Worm (Caenorhabditis elegans) whole organism, late embryonic: ENCODE results near the gene kvs-4.

ENCODE experiments used
- C08G9.2 ChIP-seq: sonication (generic microtip); optimal IDR thresholded peaks from 2 replicates; lab custom pipeline; 2016; ENCODE audit warnings: mild to moderate bottlenecking, missing genetic modification characterization, moderate library complexity, missing compliant biosample characterization
- C38D4.7 ChIP-seq: fragments of 200-800 bp; sonication (Bioruptor generic); optimal IDR thresholded peaks from 2 replicates; lab custom pipeline; 2018; ENCODE audit warnings: mild to moderate bottlenecking, missing genetic modification characterization, moderate library complexity, missing compliant biosample characterization
- T23F11.4 ChIP-seq: fragments of 200-800 bp; sonication (Bioruptor generic); optimal IDR thresholded peaks from 2 replicates; lab custom pipeline; 2018; ENCODE audit warnings: mild to moderate bottlenecking, missing genetic modification characterization, missing compliant biosample characterization
- Y22D7AL.16 ChIP-seq: sonication (generic microtip); optimal IDR thresholded peaks from 2 replicates; lab custom pipeline; 2016; ENCODE audit warnings: missing genetic modification characterization, missing compliant biosample characterization
- ahr-1 ChIP-seq: sonication (generic microtip); optimal IDR thresholded peaks from 2 replicates; lab custom pipeline; 2016; ENCODE audit warnings: missing genetic modification characterization, missing compliant biosample characterization
- ama-1 ChIP-seq: fragments of 150-350 bp; optimal IDR thresholded peaks from 2 replicates; lab custom pipeline; 2014
- ceh-14 ChIP-seq: sonication (generic microtip); optimal IDR thresholded peaks from 2 replicates; lab custom pipeline; 2016; ENCODE audit warnings: missing genotype, missing genetic modification characterization, missing compliant biosample characterization
- ceh-19 ChIP-seq: fragments of 200-800 bp; sonication (Bioruptor generic); optimal IDR thresholded peaks from 2 replicates; lab custom pipeline; 2018; ENCODE audit warnings: mild to moderate bottlenecking, missing genetic modification characterization, missing compliant biosample characterization
- ceh-30 ChIP-seq: fragments of 150-350 bp; optimal IDR thresholded peaks from 2 replicates; lab custom pipeline; 2014; ENCODE audit warnings: missing biosample characterization, missing genetic modification characterization
- ceh-45 ChIP-seq: fragments of 200-800 bp; sonication (Bioruptor generic); IDR thresholded peaks from 2 replicates; pipeline ENCODE4 v1.3.6; 2022; ENCODE audit warnings: missing genetic modification reagents, missing genetic modification characterization, missing compliant biosample characterization
- ceh-48 ChIP-seq: sonication (generic microtip); optimal IDR thresholded peaks from 2 replicates; lab custom pipeline; 2016; ENCODE audit warnings: missing genetic modification characterization, inconsistent platforms, missing compliant biosample characterization
- ceh-6 ChIP-seq: fragments of 200-800 bp; sonication (Bioruptor generic); optimal IDR thresholded peaks from 2 replicates; lab custom pipeline; 2018; ENCODE audit warnings: mild to moderate bottlenecking, missing genetic modification characterization, missing compliant biosample characterization
- ceh-9 ChIP-seq: sonication (generic microtip); optimal IDR thresholded peaks from 2 replicates; lab custom pipeline; 2016; ENCODE audit warnings: mild to moderate bottlenecking, missing genetic modification characterization, inconsistent platforms, missing compliant biosample characterization
- dmd-4 ChIP-seq: sonication (generic microtip); optimal IDR thresholded peaks from 2 replicates; lab custom pipeline; 2016; ENCODE audit warnings: borderline replicate concordance, missing genetic modification characterization, missing compliant biosample characterization
- dve-1 ChIP-seq: sonication (generic microtip); optimal IDR thresholded peaks from 2 replicates; lab custom pipeline; 2017; ENCODE audit warnings: antibody characterized with exemption, mild to moderate bottlenecking, missing genetic modification characterization, missing compliant biosample characterization
- elt-2 ChIP-seq: sonication (generic microtip); optimal IDR thresholded peaks from 2 replicates; lab custom pipeline; 2016; ENCODE audit warnings: missing genetic modification reagents, missing genetic modification characterization, missing compliant biosample characterization
- eyg-1 ChIP-seq: sonication (generic microtip); optimal IDR thresholded peaks from 2 replicates; lab custom pipeline; 2016; ENCODE audit warnings: missing genotype, missing genetic modification characterization, missing compliant biosample characterization
- fax-1 ChIP-seq: sonication (generic microtip); optimal IDR thresholded peaks from 2 replicates; lab custom pipeline; 2016; ENCODE audit warnings: missing genotype, missing genetic modification characterization, missing compliant biosample characterization
- fkh-6 ChIP-seq: sonication (generic microtip); optimal IDR thresholded peaks from 2 replicates; lab custom pipeline; 2016; ENCODE audit warnings: missing genetic modification characterization, missing compliant biosample characterization
- gmeb-2 ChIP-seq: sonication (generic microtip); optimal IDR thresholded peaks from 2 replicates; lab custom pipeline; 2016; ENCODE audit warnings: missing genetic modification characterization, inconsistent platforms, missing compliant biosample characterization
- hlh-13 ChIP-seq: fragments of 200-800 bp; sonication (Bioruptor generic); optimal IDR thresholded peaks from 2 replicates; lab custom pipeline; 2018; ENCODE audit warnings: mild to moderate bottlenecking, missing genetic modification characterization, missing compliant biosample characterization
- lin-11 ChIP-seq: fragments of 200-800 bp; sonication (Bioruptor generic); optimal IDR thresholded peaks from 2 replicates; lab custom pipeline; 2018; ENCODE audit warnings: mild to moderate bottlenecking, missing genetic modification characterization, missing compliant biosample characterization
- mec-3 ChIP-seq: sonication (generic microtip); optimal IDR thresholded peaks from 2 replicates; lab custom pipeline; 2016; ENCODE audit warnings: borderline replicate concordance, missing genetic modification characterization, missing compliant biosample characterization
- nfya-1 ChIP-seq: sonication (generic microtip); optimal IDR thresholded peaks from 2 replicates; lab custom pipeline; 2017; ENCODE audit warnings: missing genetic modification characterization, mild to moderate bottlenecking, missing compliant biosample characterization, antibody characterized with exemption, moderate library complexity
- odd-2 ChIP-seq: sonication (generic microtip); optimal IDR thresholded peaks from 2 replicates; lab custom pipeline; 2017; ENCODE audit warnings: antibody characterized with exemption, mild to moderate bottlenecking, missing genetic modification characterization, missing compliant biosample characterization
- pag-3 ChIP-seq: sonication (generic microtip); optimal IDR thresholded peaks from 2 replicates; lab custom pipeline; 2016; ENCODE audit warnings: missing compliant biosample characterization, missing genetic modification characterization, borderline replicate concordance
- pha-2 ChIP-seq: sonication (generic microtip); optimal IDR thresholded peaks from 2 replicates; lab custom pipeline; 2017; ENCODE audit warnings: mild to moderate bottlenecking, missing genetic modification characterization, missing compliant biosample characterization
- pha-4 ChIP-seq: fragments of 150-350 bp; optimal IDR thresholded peaks from 2 replicates; lab custom pipeline; 2018; ENCODE audit warnings: missing biosample characterization, missing genetic modification reagents, missing genetic modification characterization
- rnt-1 ChIP-seq: sonication (generic microtip); optimal IDR thresholded peaks from 2 replicates; lab custom pipeline; 2016; ENCODE audit warnings: missing genetic modification characterization, missing compliant biosample characterization
- sdc-2 ChIP-seq: sonication (generic microtip); optimal IDR thresholded peaks from 2 replicates; lab custom pipeline; 2016; ENCODE audit warnings: missing genotype, missing genetic modification characterization, missing compliant biosample characterization
- sox-2 ChIP-seq: fragments of 200-800 bp; sonication (Bioruptor generic); IDR thresholded peaks from 2 replicates; pipeline ENCODE4 v1.3.6; 2022; ENCODE audit warnings: missing genetic modification reagents, missing genetic modification characterization, missing compliant biosample characterization
- sox-4 ChIP-seq: sonication (generic microtip); optimal IDR thresholded peaks from 2 replicates; lab custom pipeline; 2017; ENCODE audit warnings: mild to moderate bottlenecking, missing genetic modification characterization, inconsistent platforms, missing compliant biosample characterization
- syd-9 ChIP-seq: sonication (generic microtip); optimal IDR thresholded peaks from 2 replicates; lab custom pipeline; 2016; ENCODE audit warnings: mild to moderate bottlenecking, missing genetic modification characterization, moderate library complexity, missing compliant biosample characterization
- tbx-2 ChIP-seq: sonication (generic microtip); optimal IDR thresholded peaks from 2 replicates; lab custom pipeline; 2016; ENCODE audit warnings: missing genetic modification characterization, missing compliant biosample characterization
- tbx-7 ChIP-seq: sonication (generic microtip); optimal IDR thresholded peaks from 2 replicates; lab custom pipeline; 2016; ENCODE audit warnings: missing genotype, missing genetic modification characterization, missing compliant biosample characterization
- unc-3 ChIP-seq, 2 experiments: fragments of 200-800 bp in 1 of 2; sonication (Bioruptor generic) in 1 of 2; sonication (generic microtip) in 1 of 2; conservative IDR thresholded peaks in 1 of 2; optimal IDR thresholded peaks in 1 of 2; 2 replicates each; pipeline versions ENCODE4 v1.3.6 to Lab custom; 2016 to 2022; ENCODE audit warnings: missing compliant biosample characterization in 2 of 2, missing genetic modification characterization in 2 of 2, missing genetic modification reagents in 1 of 2
- unc-55 ChIP-seq: sonication (generic microtip); optimal IDR thresholded peaks from 2 replicates; lab custom pipeline; 2017; ENCODE audit warnings: missing biosample characterization, missing genetic modification reagents, missing genetic modification characterization
- unc-86 ChIP-seq: sonication (generic microtip); optimal IDR thresholded peaks from 2 replicates; lab custom pipeline; 2016; ENCODE audit warnings: missing genetic modification characterization, missing compliant biosample characterization

The kvs-4 gene

DNA sequence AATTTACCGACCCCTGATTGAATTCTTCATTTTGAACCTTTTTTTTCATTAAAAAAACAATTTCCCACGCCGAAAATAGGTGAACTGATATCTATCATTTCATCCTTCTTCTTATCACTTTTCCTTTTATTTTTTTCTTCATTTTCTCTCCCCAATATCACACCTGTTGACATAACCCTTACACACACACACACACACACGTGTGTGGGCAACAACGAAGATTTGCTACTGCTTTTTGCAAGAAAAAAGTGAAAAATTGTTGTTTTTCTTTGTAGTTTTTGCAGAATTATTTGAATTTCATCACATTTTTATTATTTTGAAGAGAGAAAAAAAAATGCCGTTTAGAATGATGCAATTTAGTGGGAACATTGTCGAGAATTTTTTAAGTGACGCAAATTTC lies 28.2 kb downstream of the kvs-4 start:
- TF ChIP-seq sox-4 (tag; lab: Kevin White, UChicago), result no peak
- no peak for TF ChIP-seq Y22D7AL.16
- no peak for TF ChIP-seq gmeb-2 (tag; lab: Kevin White, UChicago)
- TF ChIP-seq T23F11.4, result no peak
- no peak for TF ChIP-seq dmd-4 (tag; lab: Kevin White, UChicago)
- TF ChIP-seq nfya-1 (tag; lab: Kevin White, UChicago), result no peak
- no peak for TF ChIP-seq unc-86 (tag; lab: Kevin White, UChicago)
- no peak for TF ChIP-seq pha-4 (tag; lab: Kevin White, UChicago)
- no peak for TF ChIP-seq C08G9.2 (tag; lab: Kevin White, UChicago)
- no peak for TF ChIP-seq ceh-6

DNA sequence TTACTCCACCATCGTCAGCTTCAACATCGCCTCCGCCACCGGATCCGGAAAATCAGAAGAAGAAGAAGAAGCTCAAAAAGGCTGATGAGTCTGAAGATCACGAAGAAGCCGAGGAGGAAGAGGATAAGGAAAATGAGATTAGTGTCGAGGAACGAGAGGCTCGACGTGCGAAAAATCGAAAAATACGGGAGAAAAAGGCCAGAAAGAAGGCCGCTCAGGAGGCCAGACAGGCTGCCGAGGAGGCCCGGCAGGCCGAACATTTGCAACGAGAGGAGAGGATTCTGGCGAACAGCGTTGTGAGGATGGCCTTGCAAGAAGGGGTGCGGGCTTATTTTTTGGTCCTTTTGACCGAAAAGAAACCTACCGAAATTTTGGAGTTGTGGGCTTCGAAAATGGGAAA lies 32.8 kb downstream of the kvs-4 start:
- no peak for TF ChIP-seq elt-2
- no peak for TF ChIP-seq odd-2 (tag; lab: Kevin White, UChicago)
- no peak for TF ChIP-seq ceh-48 (tag; lab: Kevin White, UChicago)
- TF ChIP-seq sdc-2 (tag; lab: Kevin White, UChicago), result no peak
- TF ChIP-seq C08G9.2 (tag; lab: Kevin White, UChicago), result no peak
- TF ChIP-seq mec-3 (tag; lab: Kevin White, UChicago), result no peak
- no peak for TF ChIP-seq ama-1 (lab: Kevin White, UChicago)
- no peak for TF ChIP-seq fax-1
- TF ChIP-seq ahr-1 (tag; lab: Kevin White, UChicago), result no peak

DNA sequence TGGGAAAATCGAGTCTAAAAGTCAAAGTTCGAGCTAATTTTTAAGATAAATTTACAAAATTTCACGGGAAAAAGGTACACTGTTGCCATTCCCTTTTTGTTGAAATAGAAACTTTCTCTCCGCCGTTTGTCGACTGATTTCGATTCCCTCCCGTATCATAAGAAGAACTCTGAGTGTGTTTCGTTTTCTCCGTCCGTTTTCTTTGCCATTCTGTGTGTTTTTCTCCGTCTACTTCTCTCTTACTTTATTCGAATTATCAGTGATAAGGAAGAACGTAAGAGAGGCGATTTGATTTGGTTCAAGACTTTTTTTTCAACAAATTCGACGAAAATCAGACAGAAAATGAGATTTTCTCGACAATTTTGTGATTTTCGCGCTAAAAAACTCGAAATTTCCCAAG lies 34.2 kb downstream of the kvs-4 start:
- TF ChIP-seq pha-2 (tag; lab: Kevin White, UChicago) (no peak), fkh-6 (tag; lab: Kevin White, UChicago) (no peak), ceh-14 (tag; lab: Kevin White, UChicago) (no peak), C38D4.7 (GFP tag; lab: Kevin White, UChicago) (no peak), ceh-19 (GFP tag; lab: Kevin White, UChicago) (no peak), rnt-1 (no peak), tbx-7 (tag; lab: Kevin White, UChicago) (no peak), sox-2 (GFP tag; lab: Robert Waterston, UW) (no peak), ama-1 (lab: Kevin White, UChicago) (no peak), tbx-2 (no peak), unc-55 (GFP tag; lab: Kevin White, UChicago) (no peak), ceh-30 (tag; lab: Kevin White, UChicago) (no peak), ceh-9 (tag; lab: Kevin White, UChicago) (no peak), sdc-2 (tag; lab: Kevin White, UChicago) (no peak), pha-4 (tag; lab: Kevin White, UChicago) (no peak), dve-1 (tag; lab: Kevin White, UChicago) (no peak), pag-3 (no peak), unc-3 (GFP tag; conservative IDR thresholded peaks at IDR 0.05; lab: Robert Waterston, UW) (no peak), unc-3 (tag; optimal IDR thresholded peaks at IDR 0.05; lab: Kevin White, UChicago) (no peak)
- TF ChIP-seq, all 69 proteins: peak for 0

DNA sequence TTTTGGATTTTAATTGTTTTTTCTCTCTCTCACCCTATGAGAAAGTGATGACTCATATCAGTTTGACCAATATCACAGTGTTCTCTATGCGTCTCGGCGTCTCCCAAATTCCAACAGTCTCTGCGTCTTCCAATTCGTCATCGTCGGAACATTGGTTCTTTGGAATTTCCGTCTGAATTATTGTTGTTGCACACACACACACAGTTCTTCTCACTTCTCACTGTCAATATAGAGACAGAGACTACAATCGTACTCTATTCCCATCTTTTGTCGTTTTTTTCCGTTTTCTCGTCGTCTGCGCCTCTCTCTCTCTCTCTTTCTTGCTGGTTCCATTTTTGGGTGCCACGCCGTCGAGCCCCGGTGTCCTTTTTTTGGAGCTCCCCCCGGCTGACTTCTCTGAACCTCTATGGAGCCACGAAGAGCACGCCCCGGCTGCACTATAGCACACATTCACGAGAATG lies 38.3 kb downstream of the kvs-4 start:
- TF ChIP-seq sox-2 (GFP tag; lab: Robert Waterston, UW), result no peak
- no peak for TF ChIP-seq unc-3 (GFP tag; conservative IDR thresholded peaks at IDR 0.05; lab: Robert Waterston, UW)
- no peak for TF ChIP-seq unc-3 (tag; optimal IDR thresholded peaks at IDR 0.05; lab: Kevin White, UChicago)

DNA sequence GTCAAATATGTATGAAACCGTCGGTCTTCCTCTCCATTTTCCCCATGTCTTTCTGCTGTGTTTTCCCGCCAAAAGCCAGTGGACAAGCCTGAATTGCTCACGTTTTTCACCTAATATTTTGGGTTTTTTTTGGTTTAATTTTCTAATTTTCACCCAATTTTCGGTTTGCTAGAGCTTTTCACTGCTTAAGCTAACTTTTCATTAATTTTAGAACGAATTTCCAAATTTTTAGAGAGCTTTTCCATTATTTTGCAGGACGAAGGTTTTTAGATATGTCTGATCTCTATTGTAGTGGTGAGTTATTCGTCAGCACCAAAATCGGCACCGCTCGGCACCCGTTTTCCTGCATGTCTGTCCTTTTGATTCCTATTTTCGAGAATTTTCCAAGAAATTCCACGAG lies 41.2 kb downstream of the kvs-4 start:
- no peak for TF ChIP-seq hlh-13
- TF ChIP-seq dve-1 (tag; lab: Kevin White, UChicago), result no peak
- no peak for TF ChIP-seq syd-9
- no peak for TF ChIP-seq ceh-45 (GFP tag; lab: Robert Waterston, UW)
- no peak for TF ChIP-seq eyg-1 (tag; lab: Kevin White, UChicago)
- no peak for TF ChIP-seq nfya-1 (tag; lab: Kevin White, UChicago)
- TF ChIP-seq lin-11 (tag; lab: Kevin White, UChicago), result no peak
- no peak for TF ChIP-seq dmd-4 (tag; lab: Kevin White, UChicago)
